Worm (Caenorhabditis elegans) whole organism, L4 larva: ENCODE results near the gene C08F8.15.
A peak's percentile ranks its signal among the peaks of the same experiment; 100 is the strongest.

ENCODE experiments used
- F26F4.8 ChIP-seq: fragments of 200-800 bp; sonication (Bioruptor generic); conservative IDR thresholded peaks from 2 replicates; pipeline ENCODE4 v1.3.6; 2022; ENCODE audit warnings: missing genetic modification characterization, missing compliant biosample characterization
- F49E8.2 ChIP-seq: sonication (generic microtip); optimal IDR thresholded peaks from 2 replicates; lab custom pipeline; 2016; ENCODE audit warnings: missing compliant biosample characterization, mild to moderate bottlenecking, missing genetic modification characterization, borderline replicate concordance
- T20F7.1 ChIP-seq: fragments of 200-800 bp; sonication (Bioruptor generic); optimal IDR thresholded peaks from 2 replicates; lab custom pipeline; 2018; ENCODE audit warnings: mild to moderate bottlenecking, missing genetic modification characterization, missing compliant biosample characterization
- T26A8.4 ChIP-seq: fragments of 200-800 bp; sonication (Bioruptor generic); IDR thresholded peaks from 2 replicates; pipeline ENCODE4 v1.3.6; 2022; ENCODE audit warnings: missing genetic modification characterization, missing compliant biosample characterization
- Y105C5A.15 ChIP-seq: fragments of 200-800 bp; sonication (Bioruptor generic); IDR thresholded peaks from 2 replicates; pipeline ENCODE4 v1.3.6; 2022; ENCODE audit warnings: missing genetic modification characterization, missing compliant biosample characterization
- Y48G9A.11 ChIP-seq: fragments of 200-800 bp; sonication (Bioruptor generic); IDR thresholded peaks from 2 replicates; pipeline ENCODE4 v1.3.6; 2022; ENCODE audit warnings: missing genetic modification reagents, missing genetic modification characterization, missing compliant biosample characterization
- ZK546.5 ChIP-seq, 2 experiments: sonication (generic microtip); optimal IDR thresholded peaks; 2 replicates each; lab custom pipeline; 2017; ENCODE audit warnings: missing biosample characterization in 2 of 2, missing genetic modification characterization in 2 of 2
- aha-1 ChIP-seq: fragments of 150-350 bp; peaks from one replicate; lab custom pipeline; 2014; ENCODE audit warnings: missing biosample characterization, missing genetic modification characterization
- aly-2 ChIP-seq: sonication (generic microtip); optimal IDR thresholded peaks from 2 replicates; lab custom pipeline; 2018; ENCODE audit warnings: missing biosample characterization, missing genetic modification characterization
- ama-1 ChIP-seq: fragments of 150-350 bp; optimal IDR thresholded peaks from 2 replicates; lab custom pipeline; 2014; ENCODE audit warnings: inconsistent platforms, mixed read lengths
- arid-1 ChIP-seq: fragments of 200-800 bp; sonication (Bioruptor generic); conservative IDR thresholded peaks from 2 replicates; pipeline ENCODE4 v1.3.6; 2022; ENCODE audit warnings: missing genetic modification reagents, missing genetic modification characterization, missing compliant biosample characterization
- ceh-82 ChIP-seq: sonication (generic microtip); optimal IDR thresholded peaks from 2 replicates; lab custom pipeline; 2017; ENCODE audit warnings: missing biosample characterization, missing genetic modification characterization
- ces-1 ChIP-seq: fragments of 150-350 bp; sonication (generic microtip); optimal IDR thresholded peaks from 4 replicates; lab custom pipeline; 2014; ENCODE audit warnings: missing biosample characterization, missing genetic modification reagents, missing genetic modification characterization
- daf-12 ChIP-seq: fragments of 150-350 bp; optimal IDR thresholded peaks from 2 replicates; lab custom pipeline; 2014; ENCODE audit warnings: missing biosample characterization, missing genetic modification reagents, missing genetic modification characterization
- dmd-8 ChIP-seq: fragments of 200-800 bp; sonication (Bioruptor generic); IDR thresholded peaks from 2 replicates; pipeline ENCODE4 v1.3.6; 2022; ENCODE audit warnings: missing genetic modification characterization, missing compliant biosample characterization
- dmd-9 ChIP-seq: fragments of 200-800 bp; sonication (Bioruptor generic); IDR thresholded peaks from 2 replicates; pipeline ENCODE4 v1.3.6; 2022; ENCODE audit warnings: missing genetic modification reagents, missing genetic modification characterization, missing compliant biosample characterization
- dpl-1 ChIP-seq: fragments of 150-350 bp; optimal IDR thresholded peaks from 2 replicates; lab custom pipeline; 2014; ENCODE audit warnings: missing biosample characterization, missing genetic modification reagents, missing genetic modification characterization
- dve-1 ChIP-seq: sonication (generic microtip); optimal IDR thresholded peaks from 2 replicates; lab custom pipeline; 2017; ENCODE audit warnings: antibody characterized with exemption, mild to moderate bottlenecking, missing genetic modification characterization, missing compliant biosample characterization; ENCODE audit not compliant: insufficient read depth
- egl-27 ChIP-seq: sonication (generic microtip); optimal IDR thresholded peaks from 3 replicates; lab custom pipeline; 2017; ENCODE audit warnings: missing biosample characterization, missing genetic modification reagents, missing genetic modification characterization
- fos-1 ChIP-seq: fragments of 150-350 bp; optimal IDR thresholded peaks from 2 replicates; lab custom pipeline; 2014; ENCODE audit warnings: missing biosample characterization, missing genetic modification characterization
- hif-1 ChIP-seq, 2 experiments: sonication (generic microtip); optimal IDR thresholded peaks; 2 replicates each; lab custom pipeline; 2016 to 2017; ENCODE audit warnings: missing compliant biosample characterization in 2 of 2, missing genetic modification characterization in 2 of 2, missing genetic modification reagents in 2 of 2, missing genotype in 2 of 2, mild to moderate bottlenecking in 1 of 2
- hlh-30 ChIP-seq: sonication (generic microtip); optimal IDR thresholded peaks from 2 replicates; lab custom pipeline; 2017; ENCODE audit warnings: antibody characterized with exemption, mild to moderate bottlenecking, missing genetic modification characterization, missing compliant biosample characterization; ENCODE audit not compliant: insufficient read depth
- jun-1 ChIP-seq: fragments of 150-350 bp; optimal IDR thresholded peaks from 2 replicates; lab custom pipeline; 2014; ENCODE audit warnings: missing biosample characterization, missing genetic modification reagents, missing genetic modification characterization
- lim-7 ChIP-seq: fragments of 200-800 bp; sonication (Bioruptor generic); IDR thresholded peaks from 2 replicates; pipeline ENCODE4 v1.3.6; 2022; ENCODE audit warnings: missing genetic modification characterization, missing compliant biosample characterization
- lin-1 ChIP-seq: fragments of 200-800 bp; sonication (Bioruptor generic); IDR thresholded peaks from 2 replicates; pipeline ENCODE4 v1.3.6; 2022; ENCODE audit warnings: missing genetic modification reagents, missing genetic modification characterization, missing compliant biosample characterization
- lin-15B ChIP-seq: fragments of 150-350 bp; sonication (generic microtip); optimal IDR thresholded peaks from 3 replicates; lab custom pipeline; 2014; ENCODE audit warnings: missing biosample characterization, missing genetic modification characterization
- lin-39 ChIP-seq: fragments of 150-350 bp; optimal IDR thresholded peaks from 2 replicates; lab custom pipeline; 2014; ENCODE audit warnings: missing biosample characterization, missing genetic modification reagents, missing genetic modification characterization
- madf-5 ChIP-seq, 2 experiments: fragments of 200-800 bp; sonication (Bioruptor generic); IDR thresholded peaks; 2 replicates each; pipeline ENCODE4 v1.3.6; 2022; ENCODE audit warnings: missing compliant biosample characterization in 2 of 2, missing genetic modification characterization in 2 of 2
- mdl-1 ChIP-seq, 2 experiments: fragments of 150-350 bp in 1 of 2; sonication (generic microtip) in 1 of 2; optimal IDR thresholded peaks; 2 replicates each; lab custom pipeline; 2014 to 2017; ENCODE audit warnings: missing biosample characterization in 2 of 2, missing genetic modification characterization in 2 of 2
- mdt-29 ChIP-seq: fragments of 200-800 bp; sonication (Bioruptor generic); IDR thresholded peaks from 2 replicates; pipeline ENCODE4 v1.3.6; 2022; ENCODE audit warnings: missing genetic modification reagents, missing genetic modification characterization, missing compliant biosample characterization
- mep-1 ChIP-seq: fragments of 150-350 bp; sonication (generic microtip); optimal IDR thresholded peaks from 3 replicates; lab custom pipeline; 2014; ENCODE audit warnings: missing biosample characterization, missing genetic modification characterization
- mxl-2 ChIP-seq: fragments of 200-800 bp; sonication (Bioruptor generic); conservative IDR thresholded peaks from 2 replicates; pipeline ENCODE4 v1.3.6; 2022; ENCODE audit warnings: missing genetic modification reagents, missing genetic modification characterization, missing compliant biosample characterization
- nhr-10 ChIP-seq: fragments of 150-350 bp; optimal IDR thresholded peaks from 2 replicates; lab custom pipeline; 2014; ENCODE audit warnings: missing biosample characterization, missing genetic modification characterization
- nhr-25 ChIP-seq: sonication (generic microtip); optimal IDR thresholded peaks from 2 replicates; lab custom pipeline; 2017; ENCODE audit warnings: missing genetic modification characterization, mild to moderate bottlenecking, missing compliant biosample characterization, antibody characterized with exemption, moderate library complexity, borderline replicate concordance; ENCODE audit not compliant: insufficient read depth
- nhr-28 ChIP-seq: fragments of 150-350 bp; optimal IDR thresholded peaks from 2 replicates; lab custom pipeline; 2014; ENCODE audit warnings: missing biosample characterization, missing genetic modification characterization
- nhr-42 ChIP-seq: fragments of 200-800 bp; sonication (Bioruptor generic); IDR thresholded peaks from 2 replicates; pipeline ENCODE4 v1.3.6; 2022; ENCODE audit warnings: missing genetic modification characterization, missing compliant biosample characterization
- nhr-48 ChIP-seq: sonication (generic microtip); optimal IDR thresholded peaks from 2 replicates; lab custom pipeline; 2016; ENCODE audit warnings: mild to moderate bottlenecking, missing genetic modification characterization, missing compliant biosample characterization
- nhr-6 ChIP-seq: fragments of 150-350 bp; optimal IDR thresholded peaks from 2 replicates; lab custom pipeline; 2014; ENCODE audit warnings: missing biosample characterization, missing genetic modification characterization
- pha-4 ChIP-seq, 2 experiments: fragments of 150-350 bp in 1 of 2; fragments of 200-800 bp in 1 of 2; sonication (Bioruptor generic) in 1 of 2; IDR thresholded peaks in 1 of 2; optimal IDR thresholded peaks in 1 of 2; 2 replicates each; pipeline versions ENCODE4 v1.3.6 to Lab custom; 2014 to 2022; ENCODE audit warnings: missing genetic modification characterization in 2 of 2, missing genetic modification reagents in 2 of 2, missing biosample characterization in 1 of 2, missing compliant biosample characterization in 1 of 2
- pqm-1 ChIP-seq: sonication (generic microtip); optimal IDR thresholded peaks from 2 replicates; lab custom pipeline; 2017; ENCODE audit warnings: missing biosample characterization, missing genetic modification characterization
- set-16 ChIP-seq: fragments of 200-800 bp; sonication (Bioruptor generic); IDR thresholded peaks from 2 replicates; pipeline ENCODE4 v1.3.6; 2022; ENCODE audit warnings: missing genetic modification reagents, missing genetic modification characterization, missing compliant biosample characterization
- skn-1 ChIP-seq: fragments of 150-350 bp; optimal IDR thresholded peaks from 2 replicates; lab custom pipeline; 2014; ENCODE audit warnings: missing biosample characterization, missing genetic modification characterization
- snpc-1.2 ChIP-seq: fragments of 200-800 bp; sonication (Bioruptor generic); IDR thresholded peaks from 2 replicates; pipeline ENCODE4 v1.3.6; 2022; ENCODE audit warnings: missing genetic modification reagents, missing genetic modification characterization, missing compliant biosample characterization
- snpc-4 ChIP-seq: fragments of 150-350 bp; optimal IDR thresholded peaks from 2 replicates; lab custom pipeline; 2014; ENCODE audit warnings: missing biosample characterization, missing genetic modification characterization
- spr-1 ChIP-seq: sonication (generic microtip); optimal IDR thresholded peaks from 2 replicates; lab custom pipeline; 2016; ENCODE audit warnings: mild to moderate bottlenecking, missing genetic modification characterization, missing compliant biosample characterization
- spr-3 ChIP-seq: fragments of 200-800 bp; sonication (Bioruptor generic); optimal IDR thresholded peaks from 2 replicates; lab custom pipeline; 2018; ENCODE audit warnings: mild to moderate bottlenecking, missing genetic modification characterization, missing compliant biosample characterization
- tag-97 ChIP-seq: fragments of 200-800 bp; sonication (Bioruptor generic); IDR thresholded peaks from 2 replicates; pipeline ENCODE4 v1.3.6; 2022; ENCODE audit warnings: missing genetic modification characterization, missing compliant biosample characterization
- unc-130 ChIP-seq: sonication (generic microtip); optimal IDR thresholded peaks from 2 replicates; lab custom pipeline; 2016; ENCODE audit warnings: missing genetic modification reagents, missing genetic modification characterization, missing compliant biosample characterization
- vab-7 ChIP-seq: fragments of 200-800 bp; sonication (Bioruptor generic); IDR thresholded peaks from 2 replicates; pipeline ENCODE4 v1.3.6; 2022; ENCODE audit warnings: missing genetic modification reagents, missing genetic modification characterization, missing compliant biosample characterization
- zip-11 ChIP-seq: fragments of 200-800 bp; sonication (Bioruptor generic); IDR thresholded peaks from 2 replicates; pipeline ENCODE4 v1.3.6; 2022; ENCODE audit warnings: missing genetic modification characterization, missing compliant biosample characterization
- zip-2 ChIP-seq: fragments of 150-350 bp; optimal IDR thresholded peaks from 2 replicates; lab custom pipeline; 2014; ENCODE audit warnings: missing biosample characterization, missing genetic modification characterization

Gene C08F8.15

DNA sequence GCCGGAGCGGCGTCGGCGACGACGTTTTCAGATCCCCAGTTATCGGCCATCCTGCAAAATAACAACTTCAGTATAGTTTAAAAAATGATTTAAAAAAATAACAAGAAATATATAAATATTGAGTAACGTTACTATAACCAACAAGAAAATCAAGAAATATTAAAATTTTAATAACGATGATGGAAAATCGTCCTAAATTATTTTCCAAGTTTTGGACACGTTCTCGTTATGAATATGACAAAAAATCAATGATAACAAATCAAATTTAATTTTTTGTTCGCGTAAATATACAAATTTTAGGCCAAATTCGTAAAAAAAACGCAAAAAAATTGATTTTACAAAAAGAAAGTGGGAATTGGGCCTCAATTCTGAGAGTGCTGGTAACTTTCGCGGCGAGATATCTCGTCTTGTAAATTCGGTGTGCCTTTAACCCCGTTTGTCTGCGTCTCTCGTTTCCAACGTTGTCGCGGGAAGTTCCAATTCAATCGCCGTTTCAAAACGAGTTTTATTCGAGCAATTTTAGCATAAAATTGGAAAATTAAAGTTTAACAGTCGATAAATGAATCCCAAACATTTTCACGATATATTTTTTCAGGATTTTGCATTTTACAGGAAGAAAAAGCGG lies 49.5 kb downstream of the C08F8.15 start, which contains the start of gene rps-5 (continued):
- TF ChIP-seq set-16 (GFP tag; lab: Robert Waterston, UW) (no peak), unc-130 (no peak), nhr-48 (tag; lab: Kevin White, UChicago) (no peak), lim-7 (no peak), mdl-1 (tag; optimal IDR thresholded peaks at IDR 0.05; lab: Kevin White, UChicago) (no peak), nhr-25 (tag; lab: Kevin White, UChicago) (no peak), zip-2 (no peak), pha-4 (GFP tag; IDR thresholded peaks at IDR 0.05; lab: Robert Waterston, UW) (no peak), pha-4 (tag; optimal IDR thresholded peaks at IDR 0.05; lab: Kevin White, UChicago) (no peak), hif-1 (tag; optimal IDR thresholded peaks at IDR 0.05; lab: Kevin White, UChicago) (peak in 1 of 2 experiments; percentile 25), F26F4.8 (GFP tag; lab: Robert Waterston, UW) (no peak), dmd-8 (GFP tag; lab: Robert Waterston, UW) (no peak), mdt-29 (GFP tag; lab: Robert Waterston, UW) (no peak), fos-1 (tag; lab: Kevin White, UChicago) (no peak), aha-1 (tag; lab: Kevin White, UChicago) (no peak), Y105C5A.15 (GFP tag; lab: Robert Waterston, UW) (no peak), nhr-10 (tag; lab: Kevin White, UChicago) (no peak), nhr-42 (GFP tag; lab: Robert Waterston, UW) (no peak), ceh-82 (no peak), jun-1 (tag; lab: Kevin White, UChicago) (no peak), T26A8.4 (GFP tag; lab: Robert Waterston, UW) (no peak), spr-1 (no peak), nhr-28 (peak; percentile 17), egl-27 (tag; lab: Kevin White, UChicago) (no peak), pqm-1 (tag; lab: Kevin White, UChicago) (no peak), ZK546.5 (tag; optimal IDR thresholded peaks at IDR 0.05; lab: Kevin White, UChicago) (no peak), aly-2 (tag; lab: Kevin White, UChicago) (no peak), ces-1 (GFP tag; lab: Kevin White, UChicago) (no peak), nhr-6 (tag; lab: Kevin White, UChicago) (peak; percentile 58), arid-1 (GFP tag; lab: Robert Waterston, UW) (no peak), skn-1 (tag; lab: Kevin White, UChicago) (no peak), snpc-1.2 (GFP tag; lab: Robert Waterston, UW) (peak; percentile 50; the same call in 1 of the 2 replicates), vab-7 (GFP tag; lab: Robert Waterston, UW) (no peak), F49E8.2 (tag; lab: Kevin White, UChicago) (no peak), dmd-9 (GFP tag; lab: Robert Waterston, UW) (no peak), T20F7.1 (GFP tag; lab: Kevin White, UChicago) (no peak), lin-15B (tag; lab: Kevin White, UChicago) (no peak), mxl-2 (GFP tag; lab: Robert Waterston, UW) (no peak), hlh-30 (tag; lab: Kevin White, UChicago) (peak; percentile 43), zip-11 (GFP tag; lab: Robert Waterston, UW) (no peak), snpc-4 (tag; lab: Kevin White, UChicago) (no peak), mep-1 (tag; lab: Kevin White, UChicago) (peak; percentile 47), daf-12 (tag; lab: Kevin White, UChicago) (no peak), lin-1 (GFP tag; lab: Robert Waterston, UW) (no peak), ama-1 (no peak), lin-39 (tag; lab: Kevin White, UChicago) (no peak), madf-5 (GFP tag; IDR thresholded peaks at IDR 0.05; lab: Robert Waterston, UW) (no peak), spr-3 (GFP tag; lab: Kevin White, UChicago) (no peak), Y48G9A.11 (no peak), dve-1 (tag; lab: Kevin White, UChicago) (peak; percentile 46), dpl-1 (GFP tag; lab: Kevin White, UChicago) (peak; percentile 82), tag-97 (GFP tag; lab: Robert Waterston, UW) (no peak)
